ENCODE assay signal across 1 fruit fly cellular context in genomic region chr3R:19067876-19068406, dm6.
TF ChIP-seq lines count a peak whose summit lies in the region.

No protein-coding gene starts in this region.

TF ChIP-seq in whole organism, embryonic, 481 proteins besides CTCF, POLR2A, EP300 and RAD21 (continued from another document):
- no peak for TF ChIP-seq CG8290 (GFP tag; optimal IDR thresholded peaks at IDR 0.05; lab: Kevin White, UChicago)
- no peak for TF ChIP-seq CG8290 (tag; optimal IDR thresholded peaks at IDR 0.05; lab: Kevin White, UChicago)
- peak; percentile 37 for TF ChIP-seq exex (tag; optimal IDR thresholded peaks at IDR 0.05; lab: Kevin White, UChicago)
- peak; percentile 47 for TF ChIP-seq ATbp (GFP tag; optimal IDR thresholded peaks at IDR 0.05; lab: Kevin White, UChicago)
- TF ChIP-seq sens (GFP tag; lab: Kevin White, UChicago): peak; percentile 81
- 0 out of 3 replicates have a peak, but pooled peaks have one; percentile 50 for TF ChIP-seq ci (GFP tag; IDR thresholded peaks at IDR 0.05; lab: Robert Waterston, UW)
- no peak for TF ChIP-seq CG16815 (GFP tag; optimal IDR thresholded peaks at IDR 0.05; lab: Kevin White, UChicago)
- TF ChIP-seq MTF-1 (GFP tag; optimal IDR thresholded peaks at IDR 0.05; lab: Kevin White, UChicago; ENCODE audit: borderline replicate concordance): peak; percentile 2
- TF ChIP-seq Fer1 (GFP tag; optimal IDR thresholded peaks at IDR 0.05; lab: Kevin White, UChicago): peak; percentile 29
- peak; percentile 34 for TF ChIP-seq Vsx1 (GFP tag; optimal IDR thresholded peaks at IDR 0.05; lab: Kevin White, UChicago)
- peak; percentile 9 for TF ChIP-seq lab (GFP tag; optimal IDR thresholded peaks at IDR 0.05; lab: Kevin White, UChicago)
- 0 out of 2 replicates have a peak, but pooled peaks have one; percentile 9 for TF ChIP-seq CG17328 (GFP tag; IDR thresholded peaks at IDR 0.05; lab: Robert Waterston, UW)
- no peak for TF ChIP-seq lilli (GFP tag; optimal IDR thresholded peaks at IDR 0.05; lab: Kevin White, UChicago)
- TF ChIP-seq ac (GFP tag; optimal IDR thresholded peaks at IDR 0.05; lab: Kevin White, UChicago): no peak
